Worm (Caenorhabditis elegans): Measurements from ENCODE around the gene str-162.

The str-162 gene

DNA sequence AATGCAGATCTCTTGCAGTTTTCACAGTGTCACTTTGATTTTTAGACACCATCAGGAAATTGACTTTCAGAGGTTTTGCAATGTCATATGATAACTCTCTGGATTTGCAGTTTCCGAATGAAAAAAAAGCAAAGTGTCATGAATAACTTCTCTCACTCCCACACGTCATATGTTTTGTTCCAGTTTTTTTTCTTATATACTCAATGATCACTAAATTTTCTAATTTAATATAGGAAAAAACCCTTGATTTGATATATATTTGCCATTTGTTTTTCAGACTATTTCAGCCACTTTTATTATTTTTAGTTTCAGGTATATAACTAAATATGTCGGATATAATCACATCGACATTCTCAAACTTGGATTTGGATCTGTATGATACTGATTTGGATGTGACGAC is 45.3 kb downstream of the str-162 start, which contains the start of gene C09B9.1:
TSS of gene C09B9.1 (plus strand) at position 301 of the 400 bp plus-strand sequence.
- no peak for TF ChIP-seq madf-9 (GFP tag; conservative IDR thresholded peaks at IDR 0.05)
- no peak for TF ChIP-seq pha-4 (GFP tag; IDR thresholded peaks at IDR 0.05)
- no peak for TF ChIP-seq pha-4 (tag; optimal IDR thresholded peaks at IDR 0.05)
- TF ChIP-seq F10B5.3 (tag; optimal IDR thresholded peaks at IDR 0.05): no peak
- TF ChIP-seq ztf-7 (tag; optimal IDR thresholded peaks at IDR 0.05): no peak
- no peak for TF ChIP-seq skn-1 (tag; optimal IDR thresholded peaks at IDR 0.05)
- no peak for TF ChIP-seq unc-39 (tag; optimal IDR thresholded peaks at IDR 0.05)
- no peak for TF ChIP-seq daf-19 (GFP tag; conservative IDR thresholded peaks at IDR 0.05)
- no peak for TF ChIP-seq T26A8.4 (GFP tag; IDR thresholded peaks at IDR 0.05)
- TF ChIP-seq Y5F2A.4 (GFP tag; optimal IDR thresholded peaks at IDR 0.05): no peak
- TF ChIP-seq lim-7 (GFP tag; IDR thresholded peaks at IDR 0.05): no peak
- no peak for TF ChIP-seq zag-1 (tag; optimal IDR thresholded peaks at IDR 0.05)

DNA sequence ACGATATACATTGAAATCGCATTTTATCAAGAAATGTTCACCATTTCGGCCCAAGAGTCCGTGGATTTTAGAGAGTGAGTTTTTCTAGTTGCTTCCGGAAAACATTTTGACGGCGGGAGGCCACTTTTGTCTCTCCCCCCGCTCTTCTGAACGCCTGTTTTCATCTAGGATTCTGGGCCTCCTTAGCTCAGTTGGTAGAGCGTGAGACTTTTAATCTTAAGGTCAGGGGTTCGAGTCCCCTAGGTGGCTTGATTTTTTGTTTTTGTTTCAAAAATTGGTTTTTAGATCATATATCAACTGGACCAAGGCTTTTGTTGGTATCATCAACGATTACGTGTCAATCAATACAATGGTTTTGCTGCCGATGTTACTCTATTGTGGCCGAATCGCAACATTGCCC is 46.6 kb downstream of the str-162 start:
- TF ChIP-seq nhr-25 (tag; optimal IDR thresholded peaks at IDR 0.05; ENCODE audit: borderline replicate concordance, insufficient read depth): no peak
- TF ChIP-seq set-16 (GFP tag; IDR thresholded peaks at IDR 0.05): no peak
- 0 out of 2 replicates have a peak, but pooled peaks have one; percentile 28 for TF ChIP-seq lin-29 (GFP tag; IDR thresholded peaks at IDR 0.05)
- TF ChIP-seq egl-27 (tag; optimal IDR thresholded peaks at IDR 0.05): no peak
- TF ChIP-seq T20F7.1 (GFP tag; optimal IDR thresholded peaks at IDR 0.05): peak; percentile 32
- TF ChIP-seq php-3 (GFP tag; IDR thresholded peaks at IDR 0.05): no peak
- TF ChIP-seq F44E2.7 (GFP tag; IDR thresholded peaks at IDR 0.05): peak; percentile 79; the same call in 1 of the 2 replicates
- peak; percentile 21 for TF ChIP-seq hlh-30 (tag; optimal IDR thresholded peaks at IDR 0.05; ENCODE audit: insufficient read depth)
- TF ChIP-seq F37D6.2 (tag; optimal IDR thresholded peaks at IDR 0.05): no peak
- TF ChIP-seq ztf-11 (tag; optimal IDR thresholded peaks at IDR 0.05): no peak
- no peak for TF ChIP-seq daf-12 (tag; optimal IDR thresholded peaks at IDR 0.05)
- peak; percentile 76 for TF ChIP-seq Y48G9A.11 (GFP tag; IDR thresholded peaks at IDR 0.05)
- TF ChIP-seq aha-1 (tag): no peak
- no peak for TF ChIP-seq snpc-4 (tag; optimal IDR thresholded peaks at IDR 0.05)
- peak; percentile 80 for TF ChIP-seq ctbp-1 (GFP tag; IDR thresholded peaks at IDR 0.05)
- peak; percentile 80 for TF ChIP-seq arid-1 (GFP tag; conservative IDR thresholded peaks at IDR 0.05)
- 0 out of 2 replicates have a peak, but pooled peaks have one; percentile 63 for TF ChIP-seq daf-19 (GFP tag; conservative IDR thresholded peaks at IDR 0.05)
- TF ChIP-seq Y5F2A.4 (GFP tag; optimal IDR thresholded peaks at IDR 0.05): no peak
- no peak for TF ChIP-seq ZK546.5 (tag; optimal IDR thresholded peaks at IDR 0.05)
- TF ChIP-seq nhr-77 (tag; optimal IDR thresholded peaks at IDR 0.05): no peak
- peak; percentile 8 for TF ChIP-seq sdz-12 (GFP tag; optimal IDR thresholded peaks at IDR 0.05)
- no peak for TF ChIP-seq attf-4 (tag; optimal IDR thresholded peaks at IDR 0.05)
- peak; percentile 46; the same call in 1 of the 2 replicates for TF ChIP-seq saeg-2 (GFP tag; IDR thresholded peaks at IDR 0.05)
- no peak for TF ChIP-seq R02D3.7 (tag; optimal IDR thresholded peaks at IDR 0.05)
- peak; percentile 32 for TF ChIP-seq F49E8.2 (tag; optimal IDR thresholded peaks at IDR 0.05; ENCODE audit: borderline replicate concordance)
- TF ChIP-seq tra-1 (GFP tag; IDR thresholded peaks at IDR 0.05): peak; percentile 54; the same call in 1 of the 2 replicates
- no peak for TF ChIP-seq nhr-237 (tag; optimal IDR thresholded peaks at IDR 0.05)
- TF ChIP-seq tag-97 (GFP tag; IDR thresholded peaks at IDR 0.05): no peak
- peak; percentile 52 to 87; a peak in 1 of 4 replicates for TF ChIP-seq madf-5 (GFP tag; IDR thresholded peaks at IDR 0.05)
- no peak for TF ChIP-seq fkh-10 (GFP tag; optimal IDR thresholded peaks at IDR 0.05)
- peak; percentile 16 for TF ChIP-seq rbr-2 (tag; optimal IDR thresholded peaks at IDR 0.05)
- no peak for TF ChIP-seq nhr-28 (tag; optimal IDR thresholded peaks at IDR 0.05)
- no peak; the same call in 1 of the 2 replicates for TF ChIP-seq lin-38 (GFP tag; IDR thresholded peaks at IDR 0.05)
- TF ChIP-seq lin-1 (GFP tag; IDR thresholded peaks at IDR 0.05): peak; percentile 61
- no peak for TF ChIP-seq aly-2 (tag; optimal IDR thresholded peaks at IDR 0.05)
- no peak for TF ChIP-seq lsy-2 (tag; optimal IDR thresholded peaks at IDR 0.05)
- TF ChIP-seq zfp-3 (GFP tag; conservative IDR thresholded peaks at IDR 0.05): peak; percentile 69; the same call in 1 of the 2 replicates
- TF ChIP-seq pha-4 (GFP tag; IDR thresholded peaks at IDR 0.05): peak; percentile 82
- TF ChIP-seq pha-4 (tag; optimal IDR thresholded peaks at IDR 0.05): no peak
- TF ChIP-seq nhr-111 (GFP tag; optimal IDR thresholded peaks at IDR 0.05): peak; percentile 30
- TF ChIP-seq ceh-20 (GFP tag; IDR thresholded peaks at IDR 0.05): peak; percentile 71
- TF ChIP-seq mdt-29 (GFP tag; IDR thresholded peaks at IDR 0.05): peak; percentile 62; the same call in 1 of the 2 replicates

All from whole organism, L4 larva.